Worm (Caenorhabditis elegans): ENCODE measurements around the gene str-37.

Gene str-37

DNA sequence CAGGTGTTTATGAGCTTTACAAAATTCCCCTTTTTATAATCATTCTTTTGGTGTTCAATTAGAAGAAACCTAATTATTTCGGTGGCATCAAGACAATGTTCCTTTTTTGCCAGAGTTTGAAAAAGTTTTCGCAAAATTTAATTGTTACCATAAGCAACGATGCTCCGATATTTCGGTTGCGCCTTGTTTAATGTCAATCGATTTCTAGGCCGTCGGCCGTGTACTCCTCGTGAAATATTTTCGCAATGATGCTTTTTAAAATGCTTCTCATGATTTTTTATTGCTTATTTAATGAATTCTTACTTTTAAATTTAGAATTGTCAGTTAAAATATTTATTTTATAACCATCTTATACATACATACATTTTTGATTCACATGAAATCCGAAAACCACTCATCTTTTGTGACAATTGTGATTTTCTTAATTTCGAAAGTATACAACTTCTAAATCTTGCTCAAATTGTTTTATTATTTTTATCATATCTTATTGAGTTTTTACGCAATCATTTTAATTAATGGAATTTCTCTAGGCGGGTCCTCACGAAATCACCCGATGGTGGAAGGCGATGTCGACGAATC, 14.4 kb upstream of the str-37 start, which contains the start of gene C50B6.3 (continued):
- no peak for TF ChIP-seq C17E4.6 (GFP tag; IDR thresholded peaks at IDR 0.05)
- no peak for TF ChIP-seq egl-44 (GFP tag; IDR thresholded peaks at IDR 0.05)
- TF ChIP-seq nhr-90 (tag; optimal IDR thresholded peaks at IDR 0.05) = no peak
- peak; percentile 96 for TF ChIP-seq ZK185.1 (tag; optimal IDR thresholded peaks at IDR 0.05; ENCODE audit: poor library complexity, severe bottlenecking)
- TF ChIP-seq tbp1 (GFP tag; optimal IDR thresholded peaks at IDR 0.05) = no peak
- TF ChIP-seq mes-4 (tag; optimal IDR thresholded peaks at IDR 0.05) = no peak
- TF ChIP-seq madf-8 (GFP tag; conservative IDR thresholded peaks at IDR 0.05) = peak; percentile 27; the same call in 1 of the 2 replicates
- TF ChIP-seq madf-10 (tag; optimal IDR thresholded peaks at IDR 0.05) = peak; percentile 34
- no peak for TF ChIP-seq nfya-1 (tag; optimal IDR thresholded peaks at IDR 0.05; ENCODE audit: borderline replicate concordance, insufficient read depth)
- TF ChIP-seq ceh-91 (GFP tag; IDR thresholded peaks at IDR 0.05) = peak; percentile 47; the same call in 1 of the 2 replicates
- TF ChIP-seq dpl-1 (GFP tag; optimal IDR thresholded peaks at IDR 0.05) = peak; percentile 40
- no peak for TF ChIP-seq T26A5.8 (tag; optimal IDR thresholded peaks at IDR 0.05)
- TF ChIP-seq snpc-1.1 (tag; optimal IDR thresholded peaks at IDR 0.05; ENCODE audit: insufficient read depth) = no peak
- peak; percentile 42 for TF ChIP-seq snpc-3.4 (tag; optimal IDR thresholded peaks at IDR 0.05)
- no peak for TF ChIP-seq nfya-2 (GFP tag; IDR thresholded peaks at IDR 0.05)
- no peak for TF ChIP-seq K11D2.4 (GFP tag; IDR thresholded peaks at IDR 0.05)
- no peak for TF ChIP-seq F57A8.1 (GFP tag; optimal IDR thresholded peaks at IDR 0.05)
- TF ChIP-seq rcor-1 (GFP tag; IDR thresholded peaks at IDR 0.05) = no peak
- TF ChIP-seq T07F8.4 (tag; optimal IDR thresholded peaks at IDR 0.05) = no peak
- TF ChIP-seq unc-130 (GFP tag; optimal IDR thresholded peaks at IDR 0.05) = peak; percentile 70
- TF ChIP-seq Y79H2A.3 (GFP tag; conservative IDR thresholded peaks at IDR 0.05) = no peak
- no peak for TF ChIP-seq F10E7.11 (tag; optimal IDR thresholded peaks at IDR 0.05)
- TF ChIP-seq rpc-1 (optimal IDR thresholded peaks at IDR 0.05) = no peak
- no peak for TF ChIP-seq rpc-1 (tag; optimal IDR thresholded peaks at IDR 0.05)
- no peak for TF ChIP-seq F37B4.10 (GFP tag; IDR thresholded peaks at IDR 0.05)
- TF ChIP-seq B0035.1 (tag; optimal IDR thresholded peaks at IDR 0.05) = no peak
- 0 out of 2 replicates have a peak, but pooled peaks have one; percentile 35 for TF ChIP-seq hmg-1.2 (GFP tag; IDR thresholded peaks at IDR 0.05)
- TF ChIP-seq F23B12.7 (tag; optimal IDR thresholded peaks at IDR 0.05; ENCODE audit: insufficient read depth) = no peak
- TF ChIP-seq bed-2 (GFP tag; IDR thresholded peaks at IDR 0.05) = 0 out of 2 replicates have a peak, but pooled peaks have one; percentile 23
- TF ChIP-seq tlf-1 (GFP tag; optimal IDR thresholded peaks at IDR 0.05) = no peak
- TF ChIP-seq C06A6.2 (GFP tag; conservative IDR thresholded peaks at IDR 0.05) = no peak
- no peak for TF ChIP-seq mel-28 (tag; optimal IDR thresholded peaks at IDR 0.05; ENCODE audit: borderline replicate concordance)
- no peak for TF ChIP-seq nhr-80 (tag; optimal IDR thresholded peaks at IDR 0.05)
- no peak for TF ChIP-seq ets-4 (GFP tag; optimal IDR thresholded peaks at IDR 0.05)
- TF ChIP-seq B0336.3 (GFP tag; IDR thresholded peaks at IDR 0.05) = no peak
- no peak for TF ChIP-seq let-607 (tag; optimal IDR thresholded peaks at IDR 0.05)
- no peak for TF ChIP-seq sptf-2 (GFP tag; optimal IDR thresholded peaks at IDR 0.05)
- no peak for TF ChIP-seq ekl-4 (GFP tag; IDR thresholded peaks at IDR 0.05)
- TF ChIP-seq madf-3 (GFP tag; IDR thresholded peaks at IDR 0.05) = 0 out of 2 replicates have a peak, but pooled peaks have one; percentile 33
- TF ChIP-seq Y95B8A.8 (GFP tag; IDR thresholded peaks at IDR 0.05) = no peak
- TF ChIP-seq fkh-3 (tag; optimal IDR thresholded peaks at IDR 0.05) = no peak
- no peak for TF ChIP-seq nhr-179 (tag; optimal IDR thresholded peaks at IDR 0.05)
- TF ChIP-seq Y67H2A.10 (GFP tag; conservative IDR thresholded peaks at IDR 0.05) = no peak
- TF ChIP-seq F49E8.2 (tag; optimal IDR thresholded peaks at IDR 0.05; ENCODE audit: insufficient read depth) = no peak
- TF ChIP-seq lin-26 (GFP tag; IDR thresholded peaks at IDR 0.05) = no peak
- TF ChIP-seq ceh-79 (tag; optimal IDR thresholded peaks at IDR 0.05) = no peak
